Worm (Caenorhabditis elegans): Measurements from ENCODE around the gene C08F1.10.
"Not testable (repeated sequence)": the region's sequence is repeated elsewhere in the genome, so short reads cannot be mapped to it uniquely, and the experiment has no call there.

The C08F1.10 gene

DNA sequence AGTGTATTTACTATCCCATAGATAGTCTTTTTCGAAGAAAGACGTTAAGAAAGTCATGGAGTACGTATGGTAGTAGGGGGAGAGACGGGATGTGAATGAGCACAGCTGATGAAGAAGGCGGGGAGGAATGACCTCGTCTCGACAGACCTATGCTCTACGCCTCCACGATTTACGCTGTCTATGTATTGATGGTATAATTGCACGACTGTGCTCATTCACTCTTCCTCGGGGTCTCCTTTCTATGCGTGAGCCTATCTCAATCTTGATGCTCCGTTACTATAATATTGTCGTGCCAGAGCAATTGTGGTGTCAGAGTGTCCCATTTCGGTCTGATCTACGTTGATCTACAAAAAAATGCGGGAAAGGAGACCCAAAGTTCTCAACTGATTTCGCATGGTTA, at the start of gene C08F1.10:
C08F1.10 (minus strand) TSS at position 101 of the 400 bp plus-strand sequence.
- no peak for TF ChIP-seq mab-5 (tag; optimal IDR thresholded peaks at IDR 0.05)
- no peak for TF ChIP-seq nhr-21 (tag; optimal IDR thresholded peaks at IDR 0.05)
- no peak for TF ChIP-seq nhr-12 (tag; optimal IDR thresholded peaks at IDR 0.05)
- no peak for TF ChIP-seq gmeb-1 (tag; optimal IDR thresholded peaks at IDR 0.05)
- TF ChIP-seq ztf-1 (GFP tag; conservative IDR thresholded peaks at IDR 0.05) = no peak
- no peak for TF ChIP-seq lin-39 (tag; optimal IDR thresholded peaks at IDR 0.05)
- no peak for TF ChIP-seq lin-13 (GFP tag; optimal IDR thresholded peaks at IDR 0.05)
- TF ChIP-seq C34F6.9 (tag; optimal IDR thresholded peaks at IDR 0.05) = no peak
- no peak for TF ChIP-seq sem-4 (tag; optimal IDR thresholded peaks at IDR 0.05)
- no peak for TF ChIP-seq lin-11 (tag; optimal IDR thresholded peaks at IDR 0.05)
- no peak for TF ChIP-seq mbf-1 (tag; optimal IDR thresholded peaks at IDR 0.05)
- no peak for TF ChIP-seq nhr-6 (tag; optimal IDR thresholded peaks at IDR 0.05)

DNA sequence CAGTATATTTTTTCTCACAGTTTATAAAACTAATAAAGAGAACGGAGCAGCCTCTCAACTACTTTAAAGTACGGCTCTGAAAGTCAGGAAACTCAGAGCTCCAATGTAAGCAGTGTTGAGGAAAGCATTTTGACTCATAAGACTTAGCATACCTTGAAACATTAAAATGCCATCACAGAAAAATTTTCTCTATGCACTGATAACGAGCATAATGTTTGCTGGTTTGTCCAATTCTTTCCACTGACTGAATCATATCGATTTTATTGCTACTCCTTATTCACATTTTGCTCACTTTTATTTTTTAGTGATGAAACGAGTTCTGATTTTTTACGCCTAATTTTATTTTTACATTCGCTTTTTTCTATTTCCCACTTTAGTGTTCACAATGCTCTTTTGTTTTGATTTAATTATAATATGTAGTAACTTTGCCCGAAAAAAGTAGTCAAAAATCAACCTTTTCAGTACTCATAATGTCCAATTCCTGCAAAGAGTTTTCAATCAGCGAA, 45.8 kb upstream of the C08F1.10 start, which contains the start of gene math-39:
math-39 (plus strand) TSS at position 456 of the 506 bp plus-strand sequence.
- no peak for TF ChIP-seq snpc-4 (tag; optimal IDR thresholded peaks at IDR 0.05)
- TF ChIP-seq Y55F3AM.14 (GFP tag; optimal IDR thresholded peaks at IDR 0.05) = no peak
- TF ChIP-seq fos-1 (tag; optimal IDR thresholded peaks at IDR 0.05) = peak; percentile 73
- TF ChIP-seq blmp-1 (tag; optimal IDR thresholded peaks at IDR 0.05; ENCODE audit: insufficient read depth) = no peak
- no peak for TF ChIP-seq nhr-77 (tag; optimal IDR thresholded peaks at IDR 0.05)
- no peak for TF ChIP-seq nhr-23 (tag; optimal IDR thresholded peaks at IDR 0.05)
- TF ChIP-seq egl-27 (tag; optimal IDR thresholded peaks at IDR 0.05) = no peak

DNA sequence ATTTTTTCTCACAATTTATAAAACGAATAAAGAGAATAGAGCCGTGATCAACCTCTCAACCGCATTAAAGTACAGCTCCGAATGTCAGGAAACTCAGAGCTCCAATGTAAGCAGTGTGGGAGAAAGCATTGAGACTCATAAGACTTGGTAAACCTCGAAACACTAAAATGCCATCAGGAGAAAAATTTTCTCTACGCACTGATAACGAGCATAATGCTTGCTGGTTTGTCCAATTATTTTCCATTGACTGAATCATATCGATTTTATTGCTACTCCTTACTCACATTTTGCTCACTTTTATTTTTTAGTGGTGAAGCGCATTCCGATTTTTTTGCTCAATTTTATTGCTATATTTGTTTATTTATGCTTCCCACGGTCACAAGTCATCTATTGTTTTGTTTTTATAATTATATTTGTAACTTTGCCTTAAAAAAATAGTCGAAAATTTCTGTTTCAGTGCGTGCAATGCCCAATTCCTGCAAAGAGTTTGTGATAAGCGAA, 44.1 kb upstream of the C08F1.10 start, which contains the start of gene math-40:
math-40 (plus strand) TSS at position 451 of the 501 bp plus-strand sequence.
- TF ChIP-seq Y55F3AM.14 (GFP tag; optimal IDR thresholded peaks at IDR 0.05) (no peak), fos-1 (tag; optimal IDR thresholded peaks at IDR 0.05) (peak; percentile 80), ama-1 (optimal IDR thresholded peaks at IDR 0.05) (no peak), gmeb-1 (tag; optimal IDR thresholded peaks at IDR 0.05) (no peak), ceh-16 (tag; optimal IDR thresholded peaks at IDR 0.05) (no peak), nhr-11 (tag; optimal IDR thresholded peaks at IDR 0.05) (no peak)

DNA sequence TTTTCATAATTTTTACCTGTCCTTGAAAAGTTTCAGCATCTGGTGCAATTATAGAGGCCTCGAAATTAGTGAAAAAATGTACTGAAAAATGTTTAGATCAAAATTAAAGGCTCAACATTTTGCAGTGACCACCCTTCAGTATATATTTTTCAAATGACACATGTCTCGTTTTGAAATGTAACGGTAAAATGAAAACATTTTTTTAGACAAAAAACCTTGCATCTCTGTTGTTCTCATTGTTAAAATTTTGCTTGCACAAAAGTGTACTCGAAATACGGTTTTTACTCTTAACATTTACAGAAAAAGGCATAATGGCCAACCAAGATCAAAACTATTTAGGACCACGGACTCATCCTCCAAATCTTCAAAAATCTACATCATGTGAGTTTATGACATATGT, 38.2 kb upstream of the C08F1.10 start, which contains the start of gene math-41:
math-41 (plus strand) TSS at position 301 of the 400 bp plus-strand sequence.
- TF ChIP-seq nhr-6, sem-4, lsy-2 (tag; optimal IDR thresholded peaks at IDR 0.05): not testable (repeated sequence)

DNA sequence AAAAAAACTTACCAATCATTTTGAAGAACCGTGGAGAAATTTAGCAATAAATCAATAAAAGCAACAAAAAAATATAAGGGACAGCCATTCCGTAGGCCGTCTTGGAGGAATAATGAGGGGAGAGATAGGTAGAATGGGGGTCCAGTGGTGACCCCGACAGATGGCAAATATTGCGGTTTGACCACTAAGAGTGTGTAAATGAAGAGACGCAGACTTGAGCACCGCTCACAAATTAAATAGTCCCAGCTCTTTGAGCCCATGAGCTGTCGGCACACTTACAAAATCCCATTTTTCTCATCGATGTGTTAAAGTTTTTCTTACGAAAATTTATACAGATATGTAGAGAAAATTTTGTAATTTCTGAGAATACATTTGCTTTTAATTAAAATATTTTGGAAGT, 34.7 kb upstream of the C08F1.10 start, which contains the start of gene fbxa-3:
fbxa-3 (minus strand) TSS at position 101 of the 400 bp plus-strand sequence.
- TF ChIP-seq gmeb-1 (tag; optimal IDR thresholded peaks at IDR 0.05) = no peak
- TF ChIP-seq lsy-2 (tag; optimal IDR thresholded peaks at IDR 0.05) = no peak
- TF ChIP-seq lin-11 (tag; optimal IDR thresholded peaks at IDR 0.05) = no peak
- no peak for TF ChIP-seq ceh-16 (tag; optimal IDR thresholded peaks at IDR 0.05)
- TF ChIP-seq nhr-6 (tag; optimal IDR thresholded peaks at IDR 0.05) = no peak
- TF ChIP-seq Y55F3AM.14 (GFP tag; optimal IDR thresholded peaks at IDR 0.05) = no peak
- TF ChIP-seq nhr-10 (tag; optimal IDR thresholded peaks at IDR 0.05) = no peak
- no peak for TF ChIP-seq snpc-4 (tag; optimal IDR thresholded peaks at IDR 0.05)
- no peak for TF ChIP-seq blmp-1 (tag; optimal IDR thresholded peaks at IDR 0.05; ENCODE audit: insufficient read depth)
- no peak for TF ChIP-seq peb-1 (tag; optimal IDR thresholded peaks at IDR 0.05)
- no peak for TF ChIP-seq lin-13 (GFP tag; optimal IDR thresholded peaks at IDR 0.05)
- no peak for TF ChIP-seq mdl-1 (tag; optimal IDR thresholded peaks at IDR 0.05)
- TF ChIP-seq mab-5 (tag; optimal IDR thresholded peaks at IDR 0.05) = no peak
- TF ChIP-seq aly-2 (tag; optimal IDR thresholded peaks at IDR 0.05) = no peak
- no peak for TF ChIP-seq dmd-4 (tag; optimal IDR thresholded peaks at IDR 0.05)
- no peak for TF ChIP-seq unc-62 (GFP tag; optimal IDR thresholded peaks at IDR 0.05)
- no peak for TF ChIP-seq zag-1 (tag; optimal IDR thresholded peaks at IDR 0.05)

- peak; percentile 45 for TF ChIP-seq egl-27 (tag; optimal IDR thresholded peaks at IDR 0.05)
- TF ChIP-seq C34F6.9 (tag; optimal IDR thresholded peaks at IDR 0.05) = peak; percentile 87
- TF ChIP-seq sma-9 (GFP tag; optimal IDR thresholded peaks at IDR 0.05) = peak; percentile 82
- TF ChIP-seq sma-9 (tag; optimal IDR thresholded peaks at IDR 0.05) = no peak
- no peak for TF ChIP-seq lin-11 (tag; optimal IDR thresholded peaks at IDR 0.05)
- TF ChIP-seq nhr-129 (tag; optimal IDR thresholded peaks at IDR 0.05) = peak; percentile 100
- TF ChIP-seq crh-2 (tag; optimal IDR thresholded peaks at IDR 0.05) = peak; percentile 75
- TF ChIP-seq F13H6.1 (tag; optimal IDR thresholded peaks at IDR 0.05) = peak; percentile 44
- peak; percentile 71 for TF ChIP-seq unc-55 (GFP tag; optimal IDR thresholded peaks at IDR 0.05)
- TF ChIP-seq nhr-21 (tag; optimal IDR thresholded peaks at IDR 0.05) = peak; percentile 29
- TF ChIP-seq gmeb-1 (tag; optimal IDR thresholded peaks at IDR 0.05) = peak; percentile 75
- TF ChIP-seq fos-1 (tag; optimal IDR thresholded peaks at IDR 0.05) = peak; percentile 97
- no peak for TF ChIP-seq ama-1 (optimal IDR thresholded peaks at IDR 0.05)
- no peak for TF ChIP-seq ztf-11 (tag; optimal IDR thresholded peaks at IDR 0.05)
- TF ChIP-seq lsy-2 (tag; optimal IDR thresholded peaks at IDR 0.05) = peak; percentile 46 to 75
- no peak for TF ChIP-seq sem-4 (tag; optimal IDR thresholded peaks at IDR 0.05)
Measured at ce11 chrII:1819944-1820570, 33.9 kb upstream of the C08F1.10 start, which contains the start of gene fbxc-19. Gene fbxc-19 (plus strand): TSS chrII:1820479.

All from whole organism, L2 larva.